Worm (Caenorhabditis elegans): ENCODE measurements around the gene F15H10.10.

ce11 chrV:10436612-10437011, 19.8 kb upstream of the F15H10.10 start, which contains the start of gene set-22:
- TF ChIP-seq lsy-2 (tag; optimal IDR thresholded peaks at IDR 0.05) (no peak), lin-15B (tag; optimal IDR thresholded peaks at IDR 0.05) (no peak), elt-2 (tag; optimal IDR thresholded peaks at IDR 0.05) (no peak), tbx-2 (tag; optimal IDR thresholded peaks at IDR 0.05) (no peak), unc-98 (GFP tag; IDR thresholded peaks at IDR 0.05) (no peak), ztf-11 (tag; optimal IDR thresholded peaks at IDR 0.05) (no peak), xbp-1 (tag; optimal IDR thresholded peaks at IDR 0.05) (no peak), snu-23 (GFP tag; optimal IDR thresholded peaks at IDR 0.05) (no peak), swsn-7 (tag; optimal IDR thresholded peaks at IDR 0.05) (no peak)
